Worm (Caenorhabditis elegans) whole organism, young adult: ENCODE results near the gene Y41D4A.3.

Experiments
- D2030.7 ChIP-seq: fragments of 200-800 bp; sonication (Bioruptor generic); IDR thresholded peaks from 2 replicates; pipeline ENCODE4 v1.3.6; 2022; ENCODE audit warnings: missing genetic modification reagents, missing genetic modification characterization, missing compliant biosample characterization
- F39B2.1 ChIP-seq: fragments of 200-800 bp; sonication (Bioruptor generic); IDR thresholded peaks from 2 replicates; pipeline ENCODE4 v1.3.6; 2022; ENCODE audit warnings: missing genetic modification reagents, missing genetic modification characterization, missing compliant biosample characterization
- F49E8.2 ChIP-seq: sonication (generic microtip); optimal IDR thresholded peaks from 3 replicates; lab custom pipeline; 2017; ENCODE audit warnings: missing genetic modification characterization, mild to moderate bottlenecking, missing compliant biosample characterization, antibody characterized with exemption, moderate library complexity; ENCODE audit not compliant: insufficient read depth
- Y56A3A.18 ChIP-seq: fragments of 200-800 bp; sonication (Bioruptor generic); IDR thresholded peaks from 2 replicates; pipeline ENCODE4 v1.3.6; 2022; ENCODE audit warnings: missing genetic modification reagents, missing genetic modification characterization, missing compliant biosample characterization
- ceh-79 ChIP-seq: sonication (generic microtip); optimal IDR thresholded peaks from 2 replicates; lab custom pipeline; 2017; ENCODE audit warnings: mild to moderate bottlenecking, missing genetic modification characterization, missing compliant biosample characterization
- ceh-91 ChIP-seq: fragments of 200-800 bp; sonication (Bioruptor generic); IDR thresholded peaks from 2 replicates; pipeline ENCODE4 v1.3.6; 2022; ENCODE audit warnings: missing genetic modification reagents, missing genetic modification characterization, missing compliant biosample characterization
- ets-4 ChIP-seq: fragments of 200-800 bp; sonication (Bioruptor generic); optimal IDR thresholded peaks from 2 replicates; lab custom pipeline; 2018; ENCODE audit warnings: mild to moderate bottlenecking, missing genetic modification characterization, missing compliant biosample characterization
- him-1 ChIP-seq: sonication (generic microtip); optimal IDR thresholded peaks from 2 replicates; lab custom pipeline; 2016; ENCODE audit warnings: missing genotype, missing genetic modification reagents, missing genetic modification characterization, missing compliant biosample characterization
- mcd-1 ChIP-seq: fragments of 200-800 bp; sonication (Bioruptor generic); IDR thresholded peaks from 2 replicates; pipeline ENCODE4 v1.3.6; 2022; ENCODE audit warnings: missing genetic modification reagents, missing genetic modification characterization, missing compliant biosample characterization
- nfya-1 ChIP-seq: sonication (generic microtip); optimal IDR thresholded peaks from 2 replicates; lab custom pipeline; 2017; ENCODE audit warnings: antibody characterized with exemption, missing compliant biosample characterization, missing genetic modification characterization, borderline replicate concordance; ENCODE audit not compliant: insufficient read depth
- nhr-80 ChIP-seq: sonication (generic microtip); optimal IDR thresholded peaks from 2 replicates; lab custom pipeline; 2016; ENCODE audit warnings: missing genetic modification characterization, missing compliant biosample characterization
- nhr-90 ChIP-seq: sonication (generic microtip); optimal IDR thresholded peaks from 2 replicates; lab custom pipeline; 2016; ENCODE audit warnings: missing genotype, mild to moderate bottlenecking, missing genetic modification characterization, missing compliant biosample characterization
- unc-62 ChIP-seq: fragments of 150-350 bp; optimal IDR thresholded peaks from 2 replicates; lab custom pipeline; 2014; ENCODE audit warnings: missing biosample characterization, missing genetic modification reagents, missing genetic modification characterization
- ztf-22 ChIP-seq: fragments of 200-800 bp; sonication (Bioruptor generic); optimal IDR thresholded peaks from 2 replicates; lab custom pipeline; 2018; ENCODE audit warnings: mild to moderate bottlenecking, missing genetic modification characterization, moderate library complexity, missing compliant biosample characterization

DNA sequence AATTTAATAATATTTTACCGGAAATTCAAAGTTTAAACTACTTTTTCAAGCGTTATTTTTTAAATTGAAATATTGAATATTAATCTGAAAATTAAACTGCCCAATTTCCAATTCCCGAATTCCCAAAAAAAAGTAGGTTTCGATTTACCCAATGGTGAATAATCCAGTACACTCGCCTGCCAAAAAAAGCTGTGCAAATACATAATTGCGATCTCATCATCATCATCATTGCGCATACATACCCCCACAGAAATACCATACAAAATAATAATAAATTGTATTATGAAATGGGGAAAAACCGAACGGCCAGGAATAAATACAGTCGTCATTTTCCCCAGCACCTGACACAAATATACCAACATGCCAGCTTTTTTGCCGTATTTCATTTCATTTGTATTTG, 18.3 kb downstream of the Y41D4A.3 start, which contains the start of gene Y41D4A.1:
- TF ChIP-seq unc-62 (GFP tag; lab: Kevin White, UChicago) (no peak), mcd-1 (GFP tag; lab: Robert Waterston, UW) (no peak), ceh-91 (no peak), D2030.7 (GFP tag; lab: Robert Waterston, UW) (no peak), him-1 (tag; lab: Kevin White, UChicago) (no peak), nhr-80 (no peak), nhr-90 (tag; lab: Kevin White, UChicago) (no peak), Y56A3A.18 (GFP tag; lab: Robert Waterston, UW) (no peak), ztf-22 (GFP tag; lab: Kevin White, UChicago) (no peak), F49E8.2 (tag; lab: Kevin White, UChicago) (no peak), F39B2.1 (GFP tag; lab: Robert Waterston, UW) (no peak), ceh-79 (tag; lab: Kevin White, UChicago) (no peak), nfya-1 (tag; lab: Kevin White, UChicago) (no peak), ets-4 (no peak)
